Fruit fly (Drosophila melanogaster): ENCODE results near the gene CG8461.
A peak's percentile ranks its signal among the peaks of the same experiment; 100 is the strongest.

The CG8461 gene

DNA sequence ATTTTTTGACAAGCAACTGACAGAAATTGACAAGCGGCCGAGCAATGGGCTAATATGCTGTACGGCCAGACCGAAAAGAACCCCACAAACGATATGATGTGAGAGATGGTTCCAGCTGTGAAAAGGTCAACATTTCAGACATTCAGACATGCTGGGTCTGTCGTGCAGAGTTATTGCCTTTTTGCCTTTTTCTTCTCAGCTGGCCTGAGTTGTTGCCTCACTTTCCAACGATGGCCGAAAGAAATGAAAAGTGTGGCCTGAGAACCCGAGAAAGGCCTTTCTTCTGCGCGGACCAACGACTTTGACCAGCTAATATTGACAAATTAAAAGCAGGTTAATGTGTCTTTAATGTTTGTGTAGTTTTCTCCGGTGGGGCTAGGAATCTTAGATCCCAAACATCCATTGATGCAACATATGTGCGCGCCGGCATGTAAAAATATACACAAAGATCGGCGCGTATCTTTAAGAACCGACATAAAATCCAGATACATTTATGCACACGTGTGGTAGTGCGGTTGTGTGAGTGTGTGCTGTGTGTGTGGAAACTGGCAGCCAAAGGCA lies 35.5 kb downstream of the CG8461 start:
- TF ChIP-seq Hr39 (optimal IDR thresholded peaks at IDR 0.05) = no peak
- peak; percentile 92 for TF ChIP-seq Blimp-1 (GFP tag; optimal IDR thresholded peaks at IDR 0.05)
- peak; percentile 52 for TF ChIP-seq kni (GFP tag; optimal IDR thresholded peaks at IDR 0.05)
- no peak for TF ChIP-seq CG9437 (GFP tag; optimal IDR thresholded peaks at IDR 0.05)
- TF ChIP-seq tll (GFP tag; optimal IDR thresholded peaks at IDR 0.05) = peak in 1 of 2 experiments; percentile 24
- TF ChIP-seq CG6791 (GFP tag; IDR thresholded peaks at IDR 0.05; ENCODE audit: partially characterized antibody) = 0 out of 3 replicates have a peak, but pooled peaks have one; percentile 36
- TF ChIP-seq pros (GFP tag; optimal IDR thresholded peaks at IDR 0.05) = peak; percentile 49
- TF ChIP-seq twi (tag; optimal IDR thresholded peaks at IDR 0.05) = peak; percentile 97
- peak; percentile 71 for TF ChIP-seq zen (tag; optimal IDR thresholded peaks at IDR 0.05)
- TF ChIP-seq chm (GFP tag; IDR thresholded peaks at IDR 0.05) = peak; percentile 9; the same call in 1 of the 2 replicates
- TF ChIP-seq cg (GFP tag; optimal IDR thresholded peaks at IDR 0.05) = peak; percentile 82

DNA sequence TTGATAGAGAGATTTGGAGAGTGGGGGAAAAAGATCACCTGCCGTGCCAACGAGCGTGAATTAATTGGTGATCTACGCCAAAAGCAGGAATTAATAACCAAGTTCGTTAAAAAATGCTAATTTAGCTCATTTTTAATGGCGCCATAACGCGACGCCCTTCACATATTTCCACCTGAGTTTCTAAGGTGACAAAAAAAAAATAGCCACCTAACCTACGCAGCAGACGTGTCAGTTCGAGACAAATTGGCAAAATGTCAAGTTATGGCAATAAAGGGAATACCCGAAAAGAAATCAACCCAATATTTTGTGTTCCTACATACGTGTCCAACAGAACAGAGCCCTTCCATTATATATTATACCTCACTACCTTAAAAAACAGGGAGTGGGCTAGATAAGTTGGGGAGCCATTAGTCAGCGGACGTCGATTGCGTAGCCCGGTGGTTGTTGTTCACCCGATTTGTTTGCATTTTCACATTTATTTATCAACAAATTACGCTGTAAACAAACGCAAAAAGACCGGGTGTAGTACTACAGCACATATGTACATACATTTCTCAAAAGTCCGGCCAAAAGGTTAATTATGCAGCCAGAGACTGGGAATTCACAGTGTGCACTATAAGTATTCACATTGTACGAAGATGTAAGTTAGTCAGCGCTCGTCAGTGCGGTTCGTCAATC lies 36.2 kb downstream of the CG8461 start:
- peak; percentile 85 for TF ChIP-seq CG8388 (GFP tag; optimal IDR thresholded peaks at IDR 0.05)
- no peak for TF ChIP-seq CG5180 (GFP tag; optimal IDR thresholded peaks at IDR 0.05)
- TF ChIP-seq CG7745 (tag; optimal IDR thresholded peaks at IDR 0.05) = no peak
- TF ChIP-seq z (GFP tag; IDR thresholded peaks at IDR 0.05) = no peak
- TF ChIP-seq CG18599 (GFP tag; optimal IDR thresholded peaks at IDR 0.05) = no peak
- TF ChIP-seq Sox100B (GFP tag; optimal IDR thresholded peaks at IDR 0.05) = no peak
- 0 out of 2 replicates have a peak, but pooled peaks have one; percentile 9 for TF ChIP-seq vvl (GFP tag; IDR thresholded peaks at IDR 0.05)
- TF ChIP-seq BtbVII (GFP tag; optimal IDR thresholded peaks at IDR 0.05) = no peak
- TF ChIP-seq CG2199 (GFP tag; IDR thresholded peaks at IDR 0.05) = no peak
- TF ChIP-seq CG14965 (GFP tag; optimal IDR thresholded peaks at IDR 0.05; ENCODE audit: borderline replicate concordance) = no peak
- TF ChIP-seq sug (tag; optimal IDR thresholded peaks at IDR 0.05) = no peak
- TF ChIP-seq salm (tag; optimal IDR thresholded peaks at IDR 0.05) = peak; percentile 14
- TF ChIP-seq Med (GFP tag) = peak; percentile 74
- TF ChIP-seq sd (tag; optimal IDR thresholded peaks at IDR 0.05) = peak; percentile 90
- no peak for TF ChIP-seq Chrac-16 (GFP tag; optimal IDR thresholded peaks at IDR 0.05)
- no peak for TF ChIP-seq Doc2 (GFP tag; IDR thresholded peaks at IDR 0.05)
- peak; percentile 24 for TF ChIP-seq abd-A (tag; optimal IDR thresholded peaks at IDR 0.05)
- no peak for TF ChIP-seq CG34376 (GFP tag; optimal IDR thresholded peaks at IDR 0.05)
- peak in 1 of 2 experiments; percentile 55 for TF ChIP-seq eve (GFP tag; optimal IDR thresholded peaks at IDR 0.05)
- no peak for TF ChIP-seq CG10654 (GFP tag; optimal IDR thresholded peaks at IDR 0.05)
- peak; percentile 51 for TF ChIP-seq sens (GFP tag)
- TF ChIP-seq CHES-1-like (GFP tag; optimal IDR thresholded peaks at IDR 0.05) = no peak
- TF ChIP-seq dm (GFP tag; optimal IDR thresholded peaks at IDR 0.05) = no peak
- TF ChIP-seq twi (tag; optimal IDR thresholded peaks at IDR 0.05) = no peak
- TF ChIP-seq CG4282 (GFP tag; optimal IDR thresholded peaks at IDR 0.05) = no peak
- no peak for TF ChIP-seq luna (GFP tag; optimal IDR thresholded peaks at IDR 0.05)
- TF ChIP-seq row (GFP tag; IDR thresholded peaks at IDR 0.05) = no peak
- no peak for TF ChIP-seq CG7357 (GFP tag; IDR thresholded peaks at IDR 0.05)
- peak in 1 of 2 experiments; percentile 25 for TF ChIP-seq Pdp1 (GFP tag; optimal IDR thresholded peaks at IDR 0.05)
- no peak for TF ChIP-seq CG6765 (GFP tag; optimal IDR thresholded peaks at IDR 0.05)
- TF ChIP-seq lab (GFP tag; optimal IDR thresholded peaks at IDR 0.05) = peak; percentile 14
- no peak for TF ChIP-seq CG16813 (GFP tag; IDR thresholded peaks at IDR 0.05; ENCODE audit: partially characterized antibody)
- peak; percentile 34 for TF ChIP-seq CG13894 (tag; optimal IDR thresholded peaks at IDR 0.05)
- TF ChIP-seq CG12769 (tag; optimal IDR thresholded peaks at IDR 0.05) = peak; percentile 65
- TF ChIP-seq mld (GFP tag; IDR thresholded peaks at IDR 0.05; ENCODE audit: partially characterized antibody) = no peak
- TF ChIP-seq CG17912 (GFP tag; optimal IDR thresholded peaks at IDR 0.05) = no peak
- no peak for TF ChIP-seq jigr1 (GFP tag; IDR thresholded peaks at IDR 0.05)
